Fruit fly (Drosophila melanogaster) whole organism, embryonic: ENCODE data around the gene CG13842.
A peak's percentile ranks its signal among the peaks of the same experiment; 100 is the strongest.

Source experiments
- BtbVII ChIP-seq: fragments of 200-800 bp; sonication (Bioruptor generic); optimal IDR thresholded peaks from 3 replicates; lab custom pipeline; 2017; ENCODE audit warnings: missing biosample characterization, mild to moderate bottlenecking, missing genetic modification characterization
- CG10147 ChIP-seq: fragments of 200-800 bp; sonication (Bioruptor generic); optimal IDR thresholded peaks from 2 replicates; lab custom pipeline; 2019; ENCODE audit warnings: missing biosample characterization, mild to moderate bottlenecking, missing genetic modification characterization, moderate library complexity
- CG10209 ChIP-seq: fragments of 200-800 bp; sonication (Bioruptor generic); optimal IDR thresholded peaks from 3 replicates; lab custom pipeline; 2017; ENCODE audit warnings: missing biosample characterization, mild to moderate bottlenecking, missing genetic modification characterization, missing genetic modification reagents
- CG10654 ChIP-seq: fragments of 200-800 bp; sonication (Bioruptor generic); optimal IDR thresholded peaks from 2 replicates; lab custom pipeline; 2016; ENCODE audit warnings: missing biosample characterization, missing genetic modification characterization
- CG10959 ChIP-seq: fragments of 200-800 bp; sonication (Bioruptor generic); IDR thresholded peaks from 2 replicates; pipeline ENCODE4 v1.3.6; 2022; ENCODE audit warnings: missing biosample characterization, missing genetic modification characterization
- CG11247 ChIP-seq: fragments of 200-800 bp; sonication (Bioruptor generic); IDR thresholded peaks from 2 replicates; pipeline ENCODE4 v1.3.6; 2022; ENCODE audit warnings: missing biosample characterization, missing genetic modification characterization
- CG14667 ChIP-seq: fragments of 200-800 bp; sonication (Bioruptor generic); IDR thresholded peaks from 2 replicates; pipeline ENCODE4 v1.3.6; 2022; ENCODE audit warnings: missing biosample characterization, missing genetic modification characterization
- CG15011 ChIP-seq: fragments of 200-800 bp; sonication (Bioruptor generic); optimal IDR thresholded peaks from 3 replicates; lab custom pipeline; 2018; ENCODE audit warnings: missing biosample characterization, mild to moderate bottlenecking, missing genetic modification characterization
- CG15696 ChIP-seq: fragments of 200-800 bp; sonication (Bioruptor generic); optimal IDR thresholded peaks from 2 replicates; lab custom pipeline; 2019; ENCODE audit warnings: missing biosample characterization, mild to moderate bottlenecking, missing genetic modification characterization, moderate library complexity
- CG16863 ChIP-seq: fragments of 200-800 bp; sonication (Bioruptor generic); optimal IDR thresholded peaks from 3 replicates; lab custom pipeline; 2016; ENCODE audit warnings: missing biosample characterization, missing genetic modification characterization
- CG17612 ChIP-seq: fragments of 200-800 bp; sonication (Bioruptor generic); IDR thresholded peaks from 2 replicates; pipeline ENCODE4 v1.3.6; 2022; ENCODE audit warnings: missing biosample characterization, missing genetic modification characterization
- CG18262 ChIP-seq: fragments of 200-800 bp; optimal IDR thresholded peaks from 3 replicates; lab custom pipeline; 2019; ENCODE audit warnings: missing biosample characterization, mild to moderate bottlenecking, missing genetic modification characterization, moderate library complexity
- CG31365 ChIP-seq: fragments of 200-800 bp; sonication (Bioruptor generic); optimal IDR thresholded peaks from 2 replicates; lab custom pipeline; 2018; ENCODE audit warnings: missing biosample characterization, mild to moderate bottlenecking, missing genetic modification characterization
- CG3163 ChIP-seq: fragments of 200-800 bp; sonication (Bioruptor generic); optimal IDR thresholded peaks from 3 replicates; lab custom pipeline; 2016; ENCODE audit warnings: missing biosample characterization, missing genetic modification characterization
- CG4404 ChIP-seq: fragments of 200-800 bp; sonication (Bioruptor generic); IDR thresholded peaks from 2 replicates; pipeline ENCODE4 v1.3.6; 2022; ENCODE audit warnings: missing biosample characterization, missing genetic modification characterization
- CG5180 ChIP-seq: fragments of 200-800 bp; sonication (Bioruptor generic); optimal IDR thresholded peaks from 3 replicates; lab custom pipeline; 2017; ENCODE audit warnings: missing biosample characterization, missing genetic modification characterization, mild to moderate bottlenecking, moderate library complexity, missing genetic modification reagents
- CG5953 ChIP-seq: fragments of 200-800 bp; sonication (Bioruptor generic); IDR thresholded peaks from 2 replicates; pipeline ENCODE4 v1.3.6; 2022; ENCODE audit warnings: missing biosample characterization, missing genetic modification characterization
- CG6254 ChIP-seq: fragments of 200-800 bp; sonication (Bioruptor generic); optimal IDR thresholded peaks from 3 replicates; lab custom pipeline; 2017; ENCODE audit warnings: mild to moderate bottlenecking, missing biosample characterization, missing genetic modification reagents, missing genetic modification characterization
- CG6689 ChIP-seq: fragments of 200-800 bp; sonication (Bioruptor generic); IDR thresholded peaks from 2 replicates; pipeline ENCODE4 v1.3.6; 2022; ENCODE audit warnings: missing biosample characterization, missing genetic modification characterization
- CG6854 ChIP-seq: fragments of 200-800 bp; sonication (Bioruptor generic); optimal IDR thresholded peaks from 3 replicates; lab custom pipeline; 2017; ENCODE audit warnings: missing biosample characterization, mild to moderate bottlenecking, missing genetic modification characterization
- CG7928 ChIP-seq: fragments of 200-800 bp; sonication (Bioruptor generic); optimal IDR thresholded peaks from 2 replicates; lab custom pipeline; 2017; ENCODE audit warnings: missing biosample characterization, mild to moderate bottlenecking, missing genetic modification characterization
- CG7987 ChIP-seq: fragments of 200-800 bp; sonication (Bioruptor generic); optimal IDR thresholded peaks from 2 replicates; lab custom pipeline; 2018; ENCODE audit warnings: missing biosample characterization, mild to moderate bottlenecking, missing genetic modification characterization, moderate library complexity
- CG9797 ChIP-seq: fragments of 200-800 bp; sonication (Bioruptor generic); optimal IDR thresholded peaks from 3 replicates; lab custom pipeline; 2018; ENCODE audit warnings: missing biosample characterization, mild to moderate bottlenecking, missing genetic modification characterization
- CrebB ChIP-seq: fragments of 200-800 bp; sonication (Bioruptor generic); optimal IDR thresholded peaks from 3 replicates; lab custom pipeline; 2018; ENCODE audit warnings: missing biosample characterization, mild to moderate bottlenecking, missing genetic modification characterization
- Dek ChIP-seq: fragments of 200-800 bp; sonication (Bioruptor generic); optimal IDR thresholded peaks from 3 replicates; lab custom pipeline; 2019; ENCODE audit warnings: missing biosample characterization, mild to moderate bottlenecking, missing genetic modification characterization, moderate library complexity
- Dp ChIP-seq: fragments of 200-800 bp; sonication (Bioruptor generic); optimal IDR thresholded peaks from 2 replicates; lab custom pipeline; 2018; ENCODE audit warnings: missing biosample characterization, mild to moderate bottlenecking, missing genetic modification characterization, moderate library complexity
- H15 ChIP-seq: fragments of 200-800 bp; sonication (Bioruptor generic); IDR thresholded peaks from 3 replicates; pipeline ENCODE4 v1.3.6; 2022; ENCODE audit warnings: missing biosample characterization, missing genetic modification characterization
- HLH54F ChIP-seq: fragments of 200-800 bp; sonication (Bioruptor generic); optimal IDR thresholded peaks from 3 replicates; lab custom pipeline; 2016; ENCODE audit warnings: missing biosample characterization, missing genetic modification characterization
- Hand ChIP-seq: fragments of 200-800 bp; sonication (Bioruptor generic); optimal IDR thresholded peaks from 2 replicates; lab custom pipeline; 2017; ENCODE audit warnings: mild to moderate bottlenecking, missing biosample characterization, missing genetic modification reagents, missing genetic modification characterization
- Max ChIP-seq: fragments of 200-800 bp; sonication (Bioruptor generic); optimal IDR thresholded peaks from 2 replicates; lab custom pipeline; 2016; ENCODE audit warnings: missing biosample characterization, mild to moderate bottlenecking, missing genetic modification characterization
- NC2β ChIP-seq: fragments of 200-800 bp; sonication (Bioruptor generic); optimal IDR thresholded peaks from 2 replicates; lab custom pipeline; 2016; ENCODE audit warnings: missing biosample characterization, missing genetic modification characterization
- NK7.1 ChIP-seq: fragments of 200-800 bp; sonication (Bioruptor generic); optimal IDR thresholded peaks from 3 replicates; lab custom pipeline; 2016; ENCODE audit warnings: missing biosample characterization, missing genetic modification characterization
- Nf-YA ChIP-seq: fragments of 200-800 bp; sonication (Bioruptor generic); IDR thresholded peaks from 2 replicates; pipeline ENCODE4 v1.3.6; 2022; ENCODE audit warnings: missing biosample characterization, missing genetic modification characterization
- Oli ChIP-seq: fragments of 200-800 bp; sonication (Bioruptor generic); optimal IDR thresholded peaks from 2 replicates; lab custom pipeline; 2018; ENCODE audit warnings: missing biosample characterization, mild to moderate bottlenecking, missing genetic modification characterization, moderate library complexity
- Optix ChIP-seq: fragments of 200-800 bp; sonication (Bioruptor generic); IDR thresholded peaks from 3 replicates; pipeline ENCODE4 v1.3.6; 2022; ENCODE audit warnings: missing biosample characterization, missing genetic modification characterization
- Ravus ChIP-seq: fragments of 200-800 bp; sonication (Bioruptor generic); IDR thresholded peaks from 2 replicates; pipeline ENCODE4 v1.3.6; 2022; ENCODE audit warnings: missing biosample characterization, missing genetic modification characterization
- Sin3A ChIP-seq: fragments of >200 bp; optimal IDR thresholded peaks from 2 replicates; lab custom pipeline; 2018
- bab2 ChIP-seq: fragments of 200-800 bp; sonication (Bioruptor generic); optimal IDR thresholded peaks from 2 replicates; lab custom pipeline; 2016; ENCODE audit warnings: missing biosample characterization, missing genetic modification characterization
- corto ChIP-seq: fragments of 200-800 bp; sonication (Bioruptor generic); optimal IDR thresholded peaks from 2 replicates; lab custom pipeline; 2016; ENCODE audit warnings: missing biosample characterization, mild to moderate bottlenecking, missing genetic modification characterization, moderate library complexity
- da ChIP-seq: fragments of 200-800 bp; sonication (Bioruptor generic); optimal IDR thresholded peaks from 2 replicates; lab custom pipeline; 2016; ENCODE audit warnings: missing biosample characterization, missing genetic modification characterization
- gce ChIP-seq: fragments of 200-800 bp; sonication (Bioruptor generic); IDR thresholded peaks from 3 replicates; pipeline ENCODE4 v1.3.6; 2022; ENCODE audit warnings: missing biosample characterization, missing genetic modification characterization
- lmd ChIP-seq: fragments of 200-800 bp; sonication (Bioruptor generic); IDR thresholded peaks from 2 replicates; pipeline ENCODE4 v1.3.6; 2022; ENCODE audit warnings: missing biosample characterization, missing genetic modification characterization
- onecut ChIP-seq: fragments of 200-800 bp; sonication (Bioruptor generic); IDR thresholded peaks from 2 replicates; pipeline ENCODE4 v1.3.6; 2022; ENCODE audit warnings: missing biosample characterization, missing genetic modification characterization
- pb ChIP-seq: fragments of 200-800 bp; sonication (Bioruptor generic); optimal IDR thresholded peaks from 3 replicates; lab custom pipeline; 2016; ENCODE audit warnings: missing biosample characterization, missing genetic modification characterization
- ranshi ChIP-seq: fragments of 200-800 bp; sonication (Bioruptor generic); IDR thresholded peaks from 2 replicates; pipeline ENCODE4 v1.3.6; 2022; ENCODE audit warnings: missing biosample characterization, missing genetic modification characterization
- repo ChIP-seq: fragments of 200-800 bp; sonication (Bioruptor generic); optimal IDR thresholded peaks from 2 replicates; lab custom pipeline; 2016; ENCODE audit warnings: missing biosample characterization, missing genetic modification characterization
- row ChIP-seq: fragments of 200-800 bp; sonication (Bioruptor generic); IDR thresholded peaks from 3 replicates; pipeline ENCODE4 v1.3.6; 2022; ENCODE audit warnings: missing biosample characterization, missing genetic modification characterization
- stwl ChIP-seq: fragments of 200-800 bp; sonication (Bioruptor generic); optimal IDR thresholded peaks from 3 replicates; lab custom pipeline; 2018; ENCODE audit warnings: missing biosample characterization, mild to moderate bottlenecking, missing genetic modification characterization, moderate library complexity
- trh ChIP-seq: fragments of 200-800 bp; sonication (Bioruptor generic); optimal IDR thresholded peaks from 2 replicates; lab custom pipeline; 2016; ENCODE audit warnings: missing biosample characterization, missing genetic modification characterization
- tx ChIP-seq: fragments of 200-800 bp; sonication (Bioruptor generic); optimal IDR thresholded peaks from 2 replicates; lab custom pipeline; 2016; ENCODE audit warnings: missing biosample characterization, missing genetic modification characterization
- vfl ChIP-seq: fragments of 200-800 bp; sonication (Bioruptor generic); optimal IDR thresholded peaks from 2 replicates; lab custom pipeline; 2016; ENCODE audit warnings: missing biosample characterization, missing genetic modification characterization
- vnd ChIP-seq: fragments of 200-800 bp; sonication (Bioruptor generic); IDR thresholded peaks from 3 replicates; pipeline ENCODE4 v1.3.6; 2022; ENCODE audit warnings: missing biosample characterization, missing genetic modification characterization; ENCODE audit not compliant: partially characterized antibody

CG13842 gene

dm6 chr3R:22750534-22750947 is 43.5 kb upstream of the CG13842 start, which contains the start of the genes rumi, CG7029 and Usp12-46 (continued):
- TF ChIP-seq CG15696 (tag; lab: Kevin White, UChicago) (peak; percentile 87), CG5953 (GFP tag; lab: Robert Waterston, UW) (peak; percentile 77), vnd (peak; percentile 66; the same call in 2 of the 3 replicates), CG16863 (GFP tag; lab: Kevin White, UChicago) (peak; percentile 90), row (GFP tag; lab: Robert Waterston, UW) (peak; percentile 97), Oli (tag; lab: Kevin White, UChicago) (peak; percentile 80), CG11247 (GFP tag; lab: Robert Waterston, UW) (peak; percentile 69), gce (GFP tag; lab: Robert Waterston, UW) (peak; percentile 81), CrebB (peak; percentile 74), CG10209 (GFP tag; lab: Kevin White, UChicago) (peak; percentile 84), CG10147 (GFP tag; lab: Kevin White, UChicago) (peak; percentile 81), Sin3A (lab: Kevin White, UChicago) (peak; percentile 87), CG7987 (peak; percentile 57), CG17612 (GFP tag; lab: Robert Waterston, UW) (peak; percentile 62; the same call in 1 of the 2 replicates), ranshi (GFP tag; lab: Robert Waterston, UW) (peak; percentile 99), Optix (GFP tag; lab: Robert Waterston, UW) (peak; percentile 81), CG4404 (peak; percentile 72), CG5180 (no peak), Ravus (GFP tag; lab: Robert Waterston, UW) (peak; percentile 30), pb (GFP tag; lab: Kevin White, UChicago) (peak; percentile 80), CG10959 (GFP tag; lab: Robert Waterston, UW) (peak; percentile 73), CG31365 (tag; lab: Kevin White, UChicago) (peak; percentile 2), stwl (peak; percentile 88), CG9797 (peak; percentile 41), CG10654 (peak; percentile 87), Dek (tag; lab: Kevin White, UChicago) (peak; percentile 82), trh (GFP tag; lab: Kevin White, UChicago) (peak; percentile 43), bab2 (peak; percentile 88), vfl (GFP tag; lab: Kevin White, UChicago) (peak; percentile 68), CG3163 (GFP tag; lab: Kevin White, UChicago) (peak; percentile 81), BtbVII (GFP tag; lab: Kevin White, UChicago) (no peak), CG6689 (GFP tag; lab: Robert Waterston, UW) (peak; percentile 88), Hand (GFP tag; lab: Kevin White, UChicago) (peak; percentile 44), NC2β (peak; percentile 91), H15 (GFP tag; lab: Robert Waterston, UW) (peak; percentile 77), Max (GFP tag; lab: Kevin White, UChicago) (peak; percentile 80), CG7928 (GFP tag; lab: Kevin White, UChicago) (peak; percentile 58), tx (peak; percentile 85), repo (GFP tag; lab: Kevin White, UChicago) (peak; percentile 88), CG15011 (GFP tag; lab: Kevin White, UChicago) (no peak), lmd (peak; percentile 84), NK7.1 (GFP tag; lab: Kevin White, UChicago) (peak; percentile 81), CG14667 (GFP tag; lab: Robert Waterston, UW) (peak; percentile 59; the same call in 1 of the 2 replicates), Nf-YA (GFP tag; lab: Robert Waterston, UW) (peak; percentile 74), CG6854 (GFP tag; lab: Kevin White, UChicago) (no peak), CG18262 (tag; lab: Kevin White, UChicago) (peak; percentile 83), da (peak; percentile 85), Dp (GFP tag; lab: Kevin White, UChicago) (peak; percentile 44), CG6254 (peak; percentile 72), onecut (GFP tag; lab: Robert Waterston, UW) (peak; percentile 71), HLH54F (GFP tag; lab: Kevin White, UChicago) (peak; percentile 93), corto (GFP tag; lab: Kevin White, UChicago) (no peak)
